Fruit fly (Drosophila melanogaster) whole organism, pupa: ENCODE measurements around the gene Socs36E.

Experiments used
- CG10348 ChIP-seq: fragments of 200-800 bp; sonication (Bioruptor generic); IDR thresholded peaks from 2 replicates; pipeline ENCODE4 v1.3.6; 2022; ENCODE audit warnings: missing biosample characterization, missing genetic modification characterization
- CG12605 ChIP-seq: fragments of 200-800 bp; sonication (Bioruptor generic); IDR thresholded peaks from 2 replicates; pipeline ENCODE4 v1.3.6; 2022; ENCODE audit warnings: missing biosample characterization, missing genetic modification characterization
- CG13204 ChIP-seq: fragments of 200-800 bp; sonication (Bioruptor generic); optimal IDR thresholded peaks from 2 replicates; lab custom pipeline; 2018; ENCODE audit warnings: missing biosample characterization, mild to moderate bottlenecking, missing genetic modification characterization, moderate library complexity
- CG14655 ChIP-seq: fragments of 200-800 bp; sonication (Bioruptor generic); optimal IDR thresholded peaks from 3 replicates; lab custom pipeline; 2017; ENCODE audit warnings: mild to moderate bottlenecking, missing biosample characterization, missing genetic modification reagents, missing genetic modification characterization
- CG15710 ChIP-seq: fragments of 200-800 bp; sonication (Bioruptor generic); optimal IDR thresholded peaks from 2 replicates; lab custom pipeline; 2018; ENCODE audit warnings: missing biosample characterization, mild to moderate bottlenecking, missing genetic modification characterization, moderate library complexity
- CG17806 ChIP-seq: fragments of 200-800 bp; sonication (Bioruptor generic); optimal IDR thresholded peaks from 2 replicates; lab custom pipeline; 2018; ENCODE audit warnings: missing biosample characterization, mild to moderate bottlenecking, missing genetic modification characterization, moderate library complexity
- CG32121 ChIP-seq: fragments of 200-800 bp; sonication (Bioruptor generic); IDR thresholded peaks from 2 replicates; pipeline ENCODE4 v1.3.6; 2022; ENCODE audit warnings: missing biosample characterization, missing genetic modification characterization
- CG4496 ChIP-seq: fragments of 200-800 bp; sonication (Bioruptor generic); IDR thresholded peaks from 3 replicates; pipeline ENCODE4 v1.3.6; 2022; ENCODE audit warnings: missing biosample characterization, missing genetic modification characterization
- CG8159 ChIP-seq: fragments of 200-800 bp; sonication (Bioruptor generic); optimal IDR thresholded peaks from 3 replicates; lab custom pipeline; 2018; ENCODE audit warnings: missing biosample characterization, mild to moderate bottlenecking, missing genetic modification characterization, moderate library complexity
- CG8301 ChIP-seq: fragments of 200-800 bp; sonication (Bioruptor generic); optimal IDR thresholded peaks from 2 replicates; lab custom pipeline; 2018; ENCODE audit warnings: missing biosample characterization, mild to moderate bottlenecking, missing genetic modification characterization
- CG9948 ChIP-seq: fragments of 200-800 bp; sonication (Bioruptor generic); optimal IDR thresholded peaks from 2 replicates; lab custom pipeline; 2018; ENCODE audit warnings: missing biosample characterization, mild to moderate bottlenecking, missing genetic modification characterization, moderate library complexity
- D1 ChIP-seq: fragments of 200-800 bp; sonication (Bioruptor generic); optimal IDR thresholded peaks from 2 replicates; lab custom pipeline; 2018; ENCODE audit warnings: missing biosample characterization, mild to moderate bottlenecking, missing genetic modification characterization, moderate library complexity
- EcR ChIP-seq: fragments of 200-800 bp; sonication (Bioruptor generic); optimal IDR thresholded peaks from 3 replicates; lab custom pipeline; 2019; ENCODE audit warnings: missing biosample characterization, missing genetic modification characterization, mild to moderate bottlenecking, moderate library complexity, missing genetic modification reagents
- Ets98B ChIP-seq: fragments of 200-800 bp; sonication (Bioruptor generic); IDR thresholded peaks from 2 replicates; pipeline ENCODE4 v1.3.6; 2022; ENCODE audit warnings: missing biosample characterization, missing genetic modification characterization
- Pif1A ChIP-seq: fragments of 200-800 bp; sonication (Bioruptor generic); optimal IDR thresholded peaks from 3 replicates; lab custom pipeline; 2016; ENCODE audit warnings: missing biosample characterization, missing genetic modification characterization
- Pif1B ChIP-seq: fragments of 200-800 bp; sonication (Bioruptor generic); optimal IDR thresholded peaks from 3 replicates; lab custom pipeline; 2016; ENCODE audit warnings: missing biosample characterization, missing genetic modification characterization
- Snoo ChIP-seq: fragments of 200-800 bp; sonication (Bioruptor generic); optimal IDR thresholded peaks from 3 replicates; lab custom pipeline; 2017; ENCODE audit warnings: missing biosample characterization, mild to moderate bottlenecking, missing genetic modification characterization, inconsistent platforms
- fd96Ca ChIP-seq: fragments of 200-800 bp; sonication (Bioruptor generic); IDR thresholded peaks from 3 replicates; pipeline ENCODE4 v1.3.6; 2022; ENCODE audit warnings: missing biosample characterization, missing genetic modification characterization
- gl ChIP-seq: fragments of 200-800 bp; sonication (Bioruptor generic); optimal IDR thresholded peaks from 2 replicates; lab custom pipeline; 2018; ENCODE audit warnings: missing biosample characterization, mild to moderate bottlenecking, missing genetic modification characterization
- rn ChIP-seq: fragments of 200-800 bp; sonication (Bioruptor generic); IDR thresholded peaks from 2 replicates; pipeline ENCODE4 v1.3.6; 2022; ENCODE audit warnings: missing biosample characterization, missing genetic modification characterization

Socs36E gene

DNA sequence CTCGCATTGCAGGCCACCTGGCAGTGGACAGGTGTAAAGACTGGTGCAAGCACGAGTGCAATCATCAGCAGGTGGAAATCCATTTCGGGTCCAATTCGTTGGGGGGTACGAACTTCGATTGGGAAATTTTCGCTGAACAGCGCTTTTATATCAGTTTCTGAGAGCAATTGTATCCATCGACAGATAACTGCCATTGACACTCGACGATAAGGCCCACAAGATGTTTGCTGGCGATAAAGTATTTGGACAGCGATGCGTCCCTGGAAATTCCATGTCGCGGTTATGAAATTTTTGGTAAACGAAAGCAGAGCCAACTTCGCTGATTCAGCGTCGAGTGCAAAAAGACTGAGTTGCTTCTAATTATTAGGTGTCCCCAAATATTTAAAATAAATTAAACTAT, 60.1 kb downstream of the Socs36E start, which contains the start of gene CG15153:
TSS of gene CG15153 (minus strand) at position 101 of the 400 bp plus-strand sequence.
- TF ChIP-seq CG8159 (tag; lab: Kevin White, UChicago), result no peak
- no peak for TF ChIP-seq Pif1A (GFP tag; lab: Kevin White, UChicago)
- no peak for TF ChIP-seq fd96Ca (GFP tag; lab: Robert Waterston, UW)
- no peak for TF ChIP-seq Snoo (tag; lab: Kevin White, UChicago)
- no peak for TF ChIP-seq CG32121 (GFP tag; lab: Robert Waterston, UW)
- no peak for TF ChIP-seq CG9948 (tag; lab: Kevin White, UChicago)
- no peak for TF ChIP-seq CG12605 (GFP tag; lab: Robert Waterston, UW)
- no peak for TF ChIP-seq CG10348
- no peak for TF ChIP-seq CG13204 (GFP tag; lab: Kevin White, UChicago)
- no peak for TF ChIP-seq CG8301 (tag; lab: Kevin White, UChicago)
- no peak for TF ChIP-seq CG15710 (tag; lab: Kevin White, UChicago)
- no peak for TF ChIP-seq rn (GFP tag; lab: Robert Waterston, UW)
- TF ChIP-seq CG14655 (GFP tag; lab: Kevin White, UChicago), result no peak
- no peak for TF ChIP-seq Pif1B
- no peak for TF ChIP-seq CG4496 (GFP tag; lab: Robert Waterston, UW)
- TF ChIP-seq Ets98B (GFP tag; lab: Robert Waterston, UW), result no peak
- TF ChIP-seq D1 (tag; lab: Kevin White, UChicago), result no peak

DNA sequence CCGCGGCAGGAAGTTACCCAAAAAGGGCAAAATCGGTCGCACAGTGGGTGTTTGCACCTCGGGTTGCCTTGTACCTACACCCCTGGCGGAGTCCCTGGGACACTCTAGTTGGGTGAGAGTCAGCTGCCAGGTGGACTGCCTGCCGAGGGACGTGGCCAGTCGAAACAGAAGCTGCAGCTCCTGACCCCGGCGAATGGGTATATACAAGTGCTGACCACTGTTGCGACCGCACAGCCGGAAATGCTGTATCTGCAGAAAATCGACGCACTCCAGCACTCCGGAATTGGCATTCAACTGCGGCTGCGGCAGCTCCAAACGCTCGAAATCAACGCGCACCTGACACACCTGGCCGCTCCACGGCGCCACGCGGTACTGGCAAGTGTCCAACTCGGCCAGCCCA, 60.5 kb downstream of the Socs36E start:
- TF ChIP-seq CG10348 (no peak), CG17806 (tag; lab: Kevin White, UChicago) (no peak), fd96Ca (GFP tag; lab: Robert Waterston, UW) (no peak), CG32121 (GFP tag; lab: Robert Waterston, UW) (no peak), CG8301 (tag; lab: Kevin White, UChicago) (no peak), rn (GFP tag; lab: Robert Waterston, UW) (no peak), CG12605 (GFP tag; lab: Robert Waterston, UW) (no peak), CG14655 (GFP tag; lab: Kevin White, UChicago) (no peak), Pif1A (GFP tag; lab: Kevin White, UChicago) (no peak), CG8159 (tag; lab: Kevin White, UChicago) (no peak), CG15710 (tag; lab: Kevin White, UChicago) (no peak), CG13204 (GFP tag; lab: Kevin White, UChicago) (no peak), CG9948 (tag; lab: Kevin White, UChicago) (no peak), Ets98B (GFP tag; lab: Robert Waterston, UW) (no peak), Pif1B (no peak), CG4496 (GFP tag; lab: Robert Waterston, UW) (no peak), EcR (GFP tag; lab: Kevin White, UChicago) (no peak), D1 (tag; lab: Kevin White, UChicago) (no peak), gl (tag; lab: Kevin White, UChicago) (no peak)
